Fruit fly (Drosophila melanogaster) whole organism, embryonic: ENCODE measurements around the gene MtnC.

ENCODE experiments used
- Atf6 ChIP-seq: fragments of 200-800 bp; sonication (Bioruptor generic); IDR thresholded peaks from 2 replicates; pipeline ENCODE4 v1.3.6; 2022; ENCODE audit warnings: missing biosample characterization, missing genetic modification characterization
- CG10147 ChIP-seq: fragments of 200-800 bp; sonication (Bioruptor generic); optimal IDR thresholded peaks from 2 replicates; lab custom pipeline; 2019; ENCODE audit warnings: missing biosample characterization, mild to moderate bottlenecking, missing genetic modification characterization, moderate library complexity
- CG1024 ChIP-seq: fragments of 200-800 bp; sonication (Bioruptor generic); IDR thresholded peaks from 2 replicates; pipeline ENCODE4 v1.3.6; 2022; ENCODE audit warnings: missing biosample characterization, missing genetic modification characterization
- CG10274 ChIP-seq: fragments of 200-800 bp; sonication (Bioruptor generic); optimal IDR thresholded peaks from 3 replicates; lab custom pipeline; 2017; ENCODE audit warnings: missing biosample characterization, mild to moderate bottlenecking, missing genetic modification characterization
- CG10462 ChIP-seq: fragments of 200-800 bp; sonication (Bioruptor generic); optimal IDR thresholded peaks from 2 replicates; lab custom pipeline; 2016; ENCODE audit warnings: missing biosample characterization, missing genetic modification characterization
- CG10543 ChIP-seq: fragments of 200-800 bp; sonication (Bioruptor generic); optimal IDR thresholded peaks from 3 replicates; lab custom pipeline; 2017; ENCODE audit warnings: missing biosample characterization, mild to moderate bottlenecking, missing genetic modification characterization, moderate library complexity
- CG12236 ChIP-seq: fragments of 200-800 bp; sonication (Bioruptor generic); optimal IDR thresholded peaks from 2 replicates; lab custom pipeline; 2016; ENCODE audit warnings: missing biosample characterization, missing genetic modification characterization
- CG12769 ChIP-seq: fragments of 200-800 bp; sonication (Bioruptor generic); optimal IDR thresholded peaks from 2 replicates; lab custom pipeline; 2019; ENCODE audit warnings: missing biosample characterization, mild to moderate bottlenecking, missing genetic modification characterization, moderate library complexity
- CG13287 ChIP-seq: fragments of 200-800 bp; sonication (Bioruptor generic); IDR thresholded peaks from 2 replicates; pipeline ENCODE4 v1.3.6; 2022; ENCODE audit warnings: missing biosample characterization, missing genetic modification characterization; ENCODE audit not compliant: partially characterized antibody
- CG15269 ChIP-seq: fragments of 200-800 bp; sonication (Bioruptor generic); optimal IDR thresholded peaks from 2 replicates; lab custom pipeline; 2018; ENCODE audit warnings: missing biosample characterization, mild to moderate bottlenecking, missing genetic modification characterization, moderate library complexity
- CG16863 ChIP-seq: fragments of 200-800 bp; sonication (Bioruptor generic); optimal IDR thresholded peaks from 3 replicates; lab custom pipeline; 2016; ENCODE audit warnings: missing biosample characterization, missing genetic modification characterization
- CG18599 ChIP-seq: fragments of 200-800 bp; sonication (Bioruptor generic); optimal IDR thresholded peaks from 3 replicates; lab custom pipeline; 2017; ENCODE audit warnings: missing biosample characterization, missing genetic modification characterization, mild to moderate bottlenecking, moderate library complexity, missing genetic modification reagents
- CG2120 ChIP-seq: fragments of 200-800 bp; sonication (Bioruptor generic); optimal IDR thresholded peaks from 3 replicates; lab custom pipeline; 2016; ENCODE audit warnings: missing biosample characterization, missing genetic modification characterization
- CG2889 ChIP-seq: fragments of 200-800 bp; sonication (Bioruptor generic); IDR thresholded peaks from 3 replicates; pipeline ENCODE4 v1.3.6; 2022; ENCODE audit warnings: missing biosample characterization, missing genetic modification characterization
- CG30020 ChIP-seq: fragments of 200-800 bp; optimal IDR thresholded peaks from 2 replicates; lab custom pipeline; 2019; ENCODE audit warnings: missing biosample characterization, mild to moderate bottlenecking, missing genetic modification characterization, moderate library complexity
- CG32532 ChIP-seq: fragments of 200-800 bp; sonication (Bioruptor generic); IDR thresholded peaks from 2 replicates; pipeline ENCODE4 v1.3.6; 2022; ENCODE audit warnings: missing biosample characterization, missing genetic modification characterization
- CG3838 ChIP-seq: fragments of 200-800 bp; sonication (Bioruptor generic); optimal IDR thresholded peaks from 3 replicates; lab custom pipeline; 2016; ENCODE audit warnings: missing biosample characterization, missing genetic modification characterization
- D ChIP-seq, 2 experiments: fragments of 200-800 bp in 1 of 2; fragments of >200 bp in 1 of 2; sonication (Bioruptor generic) in 1 of 2; optimal IDR thresholded peaks; 2 replicates in 1 of 2; 3 replicates in 1 of 2; lab custom pipeline; 2017; ENCODE audit warnings: mild to moderate bottlenecking in 1 of 2, missing biosample characterization in 1 of 2, missing genetic modification characterization in 1 of 2, missing genetic modification reagents in 1 of 2
- E2f2 ChIP-seq: fragments of 200-800 bp; sonication (Bioruptor generic); IDR thresholded peaks from 2 replicates; pipeline ENCODE4 v1.3.6; 2022; ENCODE audit warnings: missing biosample characterization, missing genetic modification characterization
- Fer1 ChIP-seq: fragments of 200-800 bp; sonication (Bioruptor generic); optimal IDR thresholded peaks from 2 replicates; lab custom pipeline; 2017; ENCODE audit warnings: missing biosample characterization, mild to moderate bottlenecking, missing genetic modification characterization
- Jarid2 ChIP-seq: fragments of 200-800 bp; sonication (Bioruptor generic); optimal IDR thresholded peaks from 3 replicates; lab custom pipeline; 2017; ENCODE audit warnings: mild to moderate bottlenecking, missing biosample characterization, missing genetic modification reagents, missing genetic modification characterization
- Med ChIP-seq: fragments of 200-800 bp; sonication (Bioruptor generic); peaks from one replicate; lab custom pipeline; 2016; ENCODE audit warnings: missing biosample characterization, missing genetic modification characterization, mild to moderate bottlenecking, inconsistent platforms, moderate library complexity
- Sox100B ChIP-seq: fragments of 200-800 bp; sonication (Bioruptor generic); optimal IDR thresholded peaks from 3 replicates; lab custom pipeline; 2018; ENCODE audit warnings: missing biosample characterization, mild to moderate bottlenecking, missing genetic modification characterization
- Sry-δ ChIP-seq: fragments of 200-800 bp; sonication (Bioruptor generic); optimal IDR thresholded peaks from 2 replicates; lab custom pipeline; 2016; ENCODE audit warnings: missing biosample characterization, missing genetic modification characterization
- Vsx1 ChIP-seq: fragments of 200-800 bp; sonication (Bioruptor generic); optimal IDR thresholded peaks from 2 replicates; lab custom pipeline; 2017; ENCODE audit warnings: missing biosample characterization, mild to moderate bottlenecking, missing genetic modification characterization, missing genetic modification reagents
- cg ChIP-seq: fragments of 200-800 bp; sonication (Bioruptor generic); optimal IDR thresholded peaks from 3 replicates; lab custom pipeline; 2019; ENCODE audit warnings: missing biosample characterization, mild to moderate bottlenecking, missing genetic modification characterization, moderate library complexity
- exex ChIP-seq: fragments of 200-800 bp; sonication (Bioruptor generic); optimal IDR thresholded peaks from 4 replicates; lab custom pipeline; 2018; ENCODE audit warnings: missing biosample characterization, mild to moderate bottlenecking, missing genetic modification characterization, moderate library complexity
- fd102C ChIP-seq: fragments of 200-800 bp; sonication (Bioruptor generic); optimal IDR thresholded peaks from 2 replicates; lab custom pipeline; 2018; ENCODE audit warnings: missing biosample characterization, mild to moderate bottlenecking, missing genetic modification characterization, moderate library complexity
- jumu ChIP-seq: fragments of 200-800 bp; sonication (Bioruptor generic); optimal IDR thresholded peaks from 3 replicates; lab custom pipeline; 2016; ENCODE audit warnings: missing biosample characterization, missing genetic modification characterization
- klu ChIP-seq: fragments of 200-800 bp; sonication (Bioruptor generic); IDR thresholded peaks from 2 replicates; pipeline ENCODE4 v1.3.6; 2022; ENCODE audit warnings: missing biosample characterization, missing genetic modification characterization
- lilli ChIP-seq: fragments of 200-800 bp; sonication (Bioruptor generic); optimal IDR thresholded peaks from 3 replicates; lab custom pipeline; 2016; ENCODE audit warnings: missing biosample characterization, missing genetic modification characterization
- lov ChIP-seq, 2 experiments: fragments of 200-800 bp in 1 of 2; fragments of >200 bp in 1 of 2; sonication (Bioruptor generic) in 1 of 2; IDR thresholded peaks in 1 of 2; optimal IDR thresholded peaks in 1 of 2; 2 replicates in 1 of 2; 3 replicates in 1 of 2; pipeline versions ENCODE4 v1.3.6 to Lab custom; 2017 to 2022; ENCODE audit warnings: missing biosample characterization in 1 of 2, missing genetic modification characterization in 1 of 2
- mirr ChIP-seq: fragments of 200-800 bp; sonication (Bioruptor generic); optimal IDR thresholded peaks from 3 replicates; lab custom pipeline; 2018; ENCODE audit warnings: missing biosample characterization, mild to moderate bottlenecking, missing genetic modification characterization
- sens ChIP-seq: fragments of 200-800 bp; sonication (Bioruptor generic); peaks from one replicate; lab custom pipeline; 2016; ENCODE audit warnings: missing biosample characterization, missing genetic modification characterization
- tgo ChIP-seq: fragments of 200-800 bp; sonication (Bioruptor generic); IDR thresholded peaks from 3 replicates; pipeline ENCODE4 v1.3.6; 2022; ENCODE audit warnings: missing biosample characterization, missing genetic modification characterization
- yki ChIP-seq: fragments of >200 bp; optimal IDR thresholded peaks from 3 replicates; lab custom pipeline; 2018
- z ChIP-seq: fragments of 200-800 bp; sonication (Bioruptor generic); IDR thresholded peaks from 3 replicates; pipeline ENCODE4 v1.3.6; 2022; ENCODE audit warnings: missing biosample characterization, missing genetic modification characterization
- zen2 ChIP-seq: fragments of 200-800 bp; sonication (Bioruptor generic); IDR thresholded peaks from 3 replicates; pipeline ENCODE4 v1.3.6; 2022; ENCODE audit warnings: missing biosample characterization, missing genetic modification characterization; ENCODE audit not compliant: partially characterized antibody

MtnC gene

dm6 chr3R:20317402-20318165, 42.5 kb upstream of the MtnC start (continued):
- TF ChIP-seq zen2 (GFP tag; lab: Robert Waterston, UW) (no peak), lov (optimal IDR thresholded peaks at IDR 0.05; lab: Kevin White, UChicago) (no peak), lov (GFP tag; IDR thresholded peaks at IDR 0.05; lab: Robert Waterston, UW) (0 out of 3 replicates have a peak, but pooled peaks have one; percentile 23), Atf6 (GFP tag; lab: Robert Waterston, UW) (peak; percentile 18; the same call in 1 of the 2 replicates), CG10147 (GFP tag; lab: Kevin White, UChicago) (peak; percentile 0), fd102C (no peak), cg (GFP tag; lab: Kevin White, UChicago) (peak; percentile 25), CG12769 (tag; lab: Kevin White, UChicago) (peak; percentile 35), sens (GFP tag; lab: Kevin White, UChicago) (peak; percentile 40), CG10543 (peak; percentile 87), Fer1 (GFP tag; lab: Kevin White, UChicago) (peak; percentile 46), CG13287 (0 out of 2 replicates have a peak, but pooled peaks have one; percentile 29), E2f2 (GFP tag; lab: Robert Waterston, UW) (peak; percentile 16; the same call in 1 of the 2 replicates), Med (GFP tag; lab: Kevin White, UChicago) (peak; percentile 67), mirr (GFP tag; lab: Kevin White, UChicago) (peak; percentile 70), Sox100B (GFP tag; lab: Kevin White, UChicago) (no peak), exex (tag; lab: Kevin White, UChicago) (peak; percentile 53), jumu (GFP tag; lab: Kevin White, UChicago) (no peak), yki (no peak)

- TF ChIP-seq Jarid2 (GFP tag; lab: Kevin White, UChicago) (no peak), CG18599 (GFP tag; lab: Kevin White, UChicago) (peak; percentile 3), lilli (GFP tag; lab: Kevin White, UChicago) (no peak), tgo (GFP tag; lab: Robert Waterston, UW) (no peak), Vsx1 (GFP tag; lab: Kevin White, UChicago) (no peak), D (optimal IDR thresholded peaks at IDR 0.05; lab: Kevin White, UChicago) (no peak), D (GFP tag; optimal IDR thresholded peaks at IDR 0.05; lab: Kevin White, UChicago) (no peak), CG2889 (GFP tag; lab: Robert Waterston, UW) (no peak), z (GFP tag; lab: Robert Waterston, UW) (no peak), klu (GFP tag; lab: Robert Waterston, UW) (no peak), Med (GFP tag; lab: Kevin White, UChicago) (peak; percentile 77), zen2 (GFP tag; lab: Robert Waterston, UW) (no peak), CG15269 (peak; percentile 16), CG1024 (GFP tag; lab: Robert Waterston, UW) (no peak), CG10462 (GFP tag; lab: Kevin White, UChicago) (no peak), CG16863 (GFP tag; lab: Kevin White, UChicago) (no peak), Sry-δ (no peak), CG2120 (GFP tag; lab: Kevin White, UChicago) (peak; percentile 6), CG3838 (GFP tag; lab: Kevin White, UChicago) (no peak), CG32532 (GFP tag; lab: Robert Waterston, UW) (0 out of 2 replicates have a peak, but pooled peaks have one; percentile 7), CG10274 (GFP tag; lab: Kevin White, UChicago) (peak; percentile 94), CG12236 (GFP tag; lab: Kevin White, UChicago) (no peak), CG30020 (no peak)
Observed at dm6 chr3R:20318166-20318690, 41.9 kb upstream of the MtnC start.
